Fruit fly (Drosophila melanogaster): ENCODE data around the gene rept.

DNA sequence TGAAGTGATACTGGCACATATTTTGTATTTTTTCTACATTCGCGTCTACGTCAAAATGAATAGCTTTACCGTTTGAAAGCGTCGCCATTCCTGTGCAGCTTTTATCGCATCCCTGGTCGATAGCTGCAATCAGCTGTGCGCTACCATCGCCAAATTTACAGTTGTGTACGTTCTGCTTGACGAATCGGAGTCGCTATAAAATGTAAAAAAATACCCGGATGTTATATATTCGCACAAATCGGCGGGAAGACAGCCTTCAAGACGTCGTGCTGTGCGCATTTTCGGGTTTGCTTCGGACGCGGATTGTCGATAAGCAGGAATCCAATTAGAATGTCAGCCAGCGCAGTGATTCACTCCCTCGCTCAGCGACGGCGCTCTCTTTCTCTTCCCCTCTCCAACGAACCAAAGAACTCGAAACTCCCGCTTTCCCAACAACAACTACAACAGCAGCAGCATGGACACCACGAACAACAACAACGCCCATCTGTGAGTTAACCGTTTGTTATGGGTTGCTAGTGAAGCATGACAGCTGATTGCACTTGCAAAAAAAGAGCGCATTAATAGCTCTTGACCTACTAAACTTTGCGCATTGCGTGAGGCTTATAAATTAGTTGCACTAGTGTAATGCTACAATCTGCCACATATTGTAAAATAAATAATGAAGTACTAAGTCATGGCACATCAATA lies 39.6 kb downstream of the rept start:
- TF ChIP-seq CG8478 (optimal IDR thresholded peaks at IDR 0.05) (no peak), CTCF (optimal IDR thresholded peaks at IDR 0.05) (no peak)

All from S2 (cell line).